Worm (Caenorhabditis elegans) whole organism, L1 larva: ENCODE data around the gene rfp-1.

Experiments used
- F16B12.6 ChIP-seq: fragments of 150-350 bp; optimal IDR thresholded peaks from 2 replicates; lab custom pipeline; 2014; ENCODE audit warnings: missing biosample characterization, missing genetic modification characterization
- aha-1 ChIP-seq: fragments of 150-350 bp; optimal IDR thresholded peaks from 2 replicates; lab custom pipeline; 2014; ENCODE audit warnings: missing biosample characterization, missing genetic modification characterization
- alr-1 ChIP-seq: fragments of 200-800 bp; sonication (Bioruptor generic); optimal IDR thresholded peaks from 2 replicates; lab custom pipeline; 2018; ENCODE audit warnings: borderline replicate concordance, mild to moderate bottlenecking, missing genetic modification characterization, missing compliant biosample characterization
- aly-2 ChIP-seq: fragments of 150-350 bp; optimal IDR thresholded peaks from 2 replicates; lab custom pipeline; 2014; ENCODE audit warnings: missing biosample characterization, missing genetic modification characterization
- ama-1 ChIP-seq: fragments of 150-350 bp; optimal IDR thresholded peaks from 2 replicates; lab custom pipeline; 2014
- ceh-8 ChIP-seq: fragments of 200-800 bp; sonication (Bioruptor generic); optimal IDR thresholded peaks from 2 replicates; lab custom pipeline; 2018; ENCODE audit warnings: mild to moderate bottlenecking, missing genetic modification characterization, moderate library complexity, missing compliant biosample characterization
- ceh-82 ChIP-seq, 3 experiments: fragments of 150-350 bp in 1 of 3; sonication (generic microtip) in 2 of 3; optimal IDR thresholded peaks; 2 replicates each; lab custom pipeline; 2014 to 2017; ENCODE audit warnings: missing biosample characterization in 3 of 3, missing genetic modification characterization in 3 of 3
- ceh-88 ChIP-seq: fragments of 200-800 bp; sonication (Bioruptor generic); IDR thresholded peaks from 2 replicates; pipeline ENCODE4 v1.3.6; 2022; ENCODE audit warnings: missing genetic modification characterization, missing compliant biosample characterization
- efl-1 ChIP-seq, 4 experiments: fragments of 150-350 bp; optimal IDR thresholded peaks in 3 of 4; peaks in 1 of 4; 1 replicate in 1 of 4; 2 replicates in 3 of 4; lab custom pipeline; 2014; ENCODE audit warnings: missing biosample characterization in 2 of 4, missing genetic modification characterization in 2 of 4, missing genetic modification reagents in 2 of 4
- elt-2 ChIP-seq: sonication (generic microtip); optimal IDR thresholded peaks from 2 replicates; lab custom pipeline; 2016; ENCODE audit warnings: missing genetic modification characterization, mild to moderate bottlenecking, inconsistent platforms, missing compliant biosample characterization, missing genetic modification reagents
- fkh-10 ChIP-seq: sonication (generic microtip); optimal IDR thresholded peaks from 2 replicates; lab custom pipeline; 2017; ENCODE audit warnings: missing biosample characterization, missing genetic modification reagents, missing genetic modification characterization
- grh-1 ChIP-seq: fragments of 200-800 bp; sonication (Bioruptor generic); IDR thresholded peaks from 2 replicates; pipeline ENCODE4 v1.3.6; 2022; ENCODE audit warnings: missing genetic modification reagents, missing genetic modification characterization, missing compliant biosample characterization
- hlh-17 ChIP-seq: fragments of 200-800 bp; sonication (Bioruptor generic); optimal IDR thresholded peaks from 2 replicates; lab custom pipeline; 2018; ENCODE audit warnings: missing genetic modification characterization, mild to moderate bottlenecking, missing compliant biosample characterization, moderate library complexity, borderline replicate concordance
- hpl-2 ChIP-seq: fragments of 150-350 bp; optimal IDR thresholded peaks from 2 replicates; lab custom pipeline; 2014; ENCODE audit warnings: missing biosample characterization, missing genetic modification reagents, missing genetic modification characterization
- irx-1 ChIP-seq: sonication (generic microtip); optimal IDR thresholded peaks from 2 replicates; lab custom pipeline; 2016; ENCODE audit warnings: missing genetic modification characterization, missing compliant biosample characterization
- isw-1 ChIP-seq: fragments of 200-800 bp; sonication (Bioruptor generic); IDR thresholded peaks from 2 replicates; pipeline ENCODE4 v1.3.6; 2022; ENCODE audit warnings: missing genetic modification characterization, missing compliant biosample characterization
- jun-1 ChIP-seq: fragments of 150-350 bp; optimal IDR thresholded peaks from 2 replicates; lab custom pipeline; 2014; ENCODE audit warnings: missing biosample characterization, missing genetic modification reagents, missing genetic modification characterization
- lin-14 ChIP-seq: fragments of 200-800 bp; sonication (Bioruptor generic); optimal IDR thresholded peaks from 2 replicates; lab custom pipeline; 2018; ENCODE audit warnings: mild to moderate bottlenecking, missing genetic modification characterization, moderate library complexity, missing compliant biosample characterization
- lir-3 ChIP-seq: sonication (generic microtip); optimal IDR thresholded peaks from 2 replicates; lab custom pipeline; 2016; ENCODE audit warnings: mild to moderate bottlenecking, missing genetic modification characterization, moderate library complexity, missing compliant biosample characterization; ENCODE audit not compliant: poor library complexity
- lsy-2 ChIP-seq, 2 experiments: fragments of 150-350 bp; optimal IDR thresholded peaks; 2 replicates each; lab custom pipeline; 2014; ENCODE audit warnings: missing biosample characterization in 2 of 2, missing genetic modification characterization in 2 of 2
- mdl-1 ChIP-seq, 2 experiments: fragments of 150-350 bp; optimal IDR thresholded peaks; 2 replicates each; lab custom pipeline; 2014 to 2017; ENCODE audit warnings: missing biosample characterization in 2 of 2, missing genetic modification characterization in 2 of 2, inconsistent platforms in 1 of 2
- mef-2 ChIP-seq: fragments of 150-350 bp; optimal IDR thresholded peaks from 2 replicates; lab custom pipeline; 2014; ENCODE audit warnings: missing biosample characterization, missing genetic modification characterization
- nhr-12 ChIP-seq: sonication (generic microtip); optimal IDR thresholded peaks from 2 replicates; lab custom pipeline; 2017; ENCODE audit warnings: missing biosample characterization, missing genetic modification characterization
- nhr-20 ChIP-seq: sonication (generic microtip); optimal IDR thresholded peaks from 2 replicates; lab custom pipeline; 2016; ENCODE audit warnings: mild to moderate bottlenecking, missing genetic modification characterization, missing compliant biosample characterization
- nhr-47 ChIP-seq: sonication (generic microtip); optimal IDR thresholded peaks from 2 replicates; lab custom pipeline; 2016; ENCODE audit warnings: mild to moderate bottlenecking, missing genetic modification characterization, moderate library complexity, missing compliant biosample characterization
- nhr-71 ChIP-seq: sonication (generic microtip); optimal IDR thresholded peaks from 2 replicates; lab custom pipeline; 2016; ENCODE audit warnings: mild to moderate bottlenecking, missing genetic modification characterization, moderate library complexity, missing compliant biosample characterization
- nhr-76 ChIP-seq: sonication (generic microtip); optimal IDR thresholded peaks from 2 replicates; lab custom pipeline; 2017; ENCODE audit warnings: missing biosample characterization, missing genetic modification characterization
- nhr-77 ChIP-seq: fragments of 150-350 bp; optimal IDR thresholded peaks from 2 replicates; lab custom pipeline; 2014; ENCODE audit warnings: missing biosample characterization, missing genetic modification characterization
- nhr-85 ChIP-seq: sonication (generic microtip); peaks from one replicate; lab custom pipeline; 2016; ENCODE audit warnings: missing genetic modification characterization, inconsistent platforms, missing compliant biosample characterization
- pax-3 ChIP-seq: fragments of 200-800 bp; sonication (Bioruptor generic); optimal IDR thresholded peaks from 2 replicates; lab custom pipeline; 2018; ENCODE audit warnings: mild to moderate bottlenecking, missing genetic modification characterization, moderate library complexity, missing compliant biosample characterization
- pqm-1 ChIP-seq: sonication (generic microtip); optimal IDR thresholded peaks from 3 replicates; lab custom pipeline; 2017; ENCODE audit warnings: missing biosample characterization, missing genetic modification characterization
- skn-1 ChIP-seq: fragments of 150-350 bp; optimal IDR thresholded peaks from 2 replicates; lab custom pipeline; 2014; ENCODE audit warnings: missing biosample characterization, missing genetic modification characterization
- sox-4 ChIP-seq: sonication (generic microtip); optimal IDR thresholded peaks from 2 replicates; lab custom pipeline; 2016; ENCODE audit warnings: missing genetic modification characterization, missing compliant biosample characterization
- sptf-1 ChIP-seq: fragments of 150-350 bp; optimal IDR thresholded peaks from 2 replicates; lab custom pipeline; 2014; ENCODE audit warnings: missing biosample characterization, missing genetic modification characterization
- sup-37 ChIP-seq: fragments of 200-800 bp; sonication (Bioruptor generic); optimal IDR thresholded peaks from 2 replicates; lab custom pipeline; 2018; ENCODE audit warnings: mild to moderate bottlenecking, missing genetic modification characterization, missing compliant biosample characterization
- tlp-1 ChIP-seq: fragments of 150-350 bp; optimal IDR thresholded peaks from 2 replicates; lab custom pipeline; 2014; ENCODE audit warnings: missing biosample characterization, missing genetic modification characterization
- zag-1 ChIP-seq: fragments of 150-350 bp; optimal IDR thresholded peaks from 2 replicates; lab custom pipeline; 2014; ENCODE audit warnings: missing biosample characterization, missing genetic modification characterization
- zip-4 ChIP-seq: fragments of 200-800 bp; sonication (Bioruptor generic); optimal IDR thresholded peaks from 2 replicates; lab custom pipeline; 2018; ENCODE audit warnings: mild to moderate bottlenecking, missing genetic modification characterization, moderate library complexity, missing compliant biosample characterization
- ztf-11 ChIP-seq, 2 experiments: sonication (generic microtip); optimal IDR thresholded peaks; 2 replicates each; lab custom pipeline; 2016 to 2017; ENCODE audit warnings: missing genetic modification characterization in 2 of 2, missing biosample characterization in 1 of 2, missing compliant biosample characterization in 1 of 2

The rfp-1 gene

DNA sequence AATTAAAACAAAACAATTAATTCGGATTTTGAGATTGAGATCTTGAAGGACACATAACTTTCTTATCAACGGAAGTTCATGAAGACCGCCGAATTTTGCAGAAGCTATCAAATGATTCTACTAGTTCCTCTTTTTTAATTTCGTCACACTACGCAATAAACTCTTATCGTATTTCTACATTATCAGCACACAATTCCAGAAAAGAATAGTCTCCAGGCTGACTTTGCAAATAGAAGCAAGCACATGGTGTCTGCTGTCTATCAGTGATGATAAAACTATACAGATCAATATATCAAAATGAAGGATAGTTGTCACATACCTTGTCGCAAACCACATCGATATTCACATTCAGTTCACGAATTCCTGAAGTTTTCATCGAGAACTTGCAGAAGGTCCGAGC, 42.1 kb downstream of the rfp-1 start:
- TF ChIP-seq tlp-1 (peak; percentile 79), nhr-47 (tag; lab: Kevin White, UChicago) (no peak), lir-3 (tag; lab: Kevin White, UChicago) (no peak), ztf-11 (tag; optimal IDR thresholded peaks at IDR 0.05; lab: Kevin White, UChicago) (no peak), elt-2 (peak; percentile 97), irx-1 (tag; lab: Kevin White, UChicago) (no peak), isw-1 (GFP tag; lab: Robert Waterston, UW) (no peak), sup-37 (GFP tag; lab: Kevin White, UChicago) (no peak), grh-1 (GFP tag; lab: Robert Waterston, UW) (no peak), sptf-1 (no peak), hlh-17 (GFP tag; lab: Kevin White, UChicago) (no peak), aha-1 (tag; lab: Kevin White, UChicago) (no peak), jun-1 (tag; lab: Kevin White, UChicago) (peak; percentile 44), mdl-1 (tag; optimal IDR thresholded peaks at IDR 0.05; lab: Kevin White, UChicago) (peak in 1 of 2 experiments; percentile 23), mef-2 (tag; lab: Kevin White, UChicago) (no peak), pax-3 (tag; lab: Kevin White, UChicago) (no peak), lsy-2 (tag; optimal IDR thresholded peaks at IDR 0.05; lab: Kevin White, UChicago) (no peak), skn-1 (tag; lab: Kevin White, UChicago) (no peak), nhr-76 (no peak), nhr-71 (tag; lab: Kevin White, UChicago) (peak; percentile 11), ceh-8 (GFP tag; lab: Kevin White, UChicago) (no peak), aly-2 (tag; lab: Kevin White, UChicago) (no peak), pqm-1 (peak; percentile 97), ama-1 (no peak), alr-1 (tag; lab: Kevin White, UChicago) (no peak), nhr-20 (peak; percentile 26), lin-14 (GFP tag; lab: Kevin White, UChicago) (peak; percentile 7), fkh-10 (GFP tag; lab: Kevin White, UChicago) (no peak), efl-1 (optimal IDR thresholded peaks at IDR 0.05; lab: Kevin White, UChicago) (no peak), efl-1 (GFP tag; optimal IDR thresholded peaks at IDR 0.05 in 1 of 2; lab: Kevin White, UChicago) (peak in 1 of 2 experiments; percentile 78)

DNA sequence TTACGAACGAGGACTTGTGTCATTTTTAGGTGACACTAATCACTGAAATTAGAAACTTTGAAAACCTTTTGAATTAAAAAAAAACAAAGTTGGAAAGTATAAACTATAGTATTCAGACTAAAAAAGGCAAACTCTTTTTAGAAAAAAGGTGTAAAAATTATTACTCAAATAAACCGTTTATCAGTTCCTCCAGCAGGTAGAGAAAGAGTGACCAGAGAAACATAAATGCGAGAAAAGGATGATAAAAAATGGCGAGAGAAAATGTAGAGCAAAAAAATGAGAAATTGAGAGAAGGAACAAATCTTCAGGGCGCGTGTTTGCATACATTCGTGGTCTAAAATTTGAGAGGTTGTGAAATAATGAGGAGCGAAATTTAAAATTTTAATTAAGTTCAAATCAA, 43.5 kb downstream of the rfp-1 start, which contains the start of gene lap-1:
lap-1 (minus strand) TSS at position 42 of the 400 bp plus-strand sequence.
- TF ChIP-seq zag-1 (tag; lab: Kevin White, UChicago) (no peak), ceh-82 (tag; optimal IDR thresholded peaks at IDR 0.05; lab: Kevin White, UChicago) (no peak), zip-4 (GFP tag; lab: Kevin White, UChicago) (no peak), sup-37 (GFP tag; lab: Kevin White, UChicago) (no peak), efl-1 (optimal IDR thresholded peaks at IDR 0.05; lab: Kevin White, UChicago) (no peak), efl-1 (GFP tag; optimal IDR thresholded peaks at IDR 0.05 in 1 of 2; lab: Kevin White, UChicago) (no peak), irx-1 (tag; lab: Kevin White, UChicago) (no peak), hpl-2 (GFP tag; lab: Kevin White, UChicago) (no peak), sox-4 (no peak), nhr-12 (tag; lab: Kevin White, UChicago) (no peak), ceh-8 (GFP tag; lab: Kevin White, UChicago) (no peak), aha-1 (tag; lab: Kevin White, UChicago) (no peak), nhr-77 (no peak), lsy-2 (tag; optimal IDR thresholded peaks at IDR 0.05; lab: Kevin White, UChicago) (no peak), F16B12.6 (tag; lab: Kevin White, UChicago) (no peak), ceh-88 (GFP tag; lab: Robert Waterston, UW) (no peak), nhr-85 (tag; lab: Kevin White, UChicago) (no peak)
